Worm (Caenorhabditis elegans) whole organism, L1 larva: Measurements from ENCODE around the gene F42A9.8.

Experiments used
- Y116A8C.19 ChIP-seq: sonication (generic microtip); optimal IDR thresholded peaks from 2 replicates; lab custom pipeline; 2016; ENCODE audit warnings: missing compliant biosample characterization, missing genetic modification characterization, borderline replicate concordance
- alr-1 ChIP-seq: fragments of 200-800 bp; sonication (Bioruptor generic); optimal IDR thresholded peaks from 2 replicates; lab custom pipeline; 2018; ENCODE audit warnings: borderline replicate concordance, mild to moderate bottlenecking, missing genetic modification characterization, missing compliant biosample characterization
- ama-1 ChIP-seq: fragments of 150-350 bp; optimal IDR thresholded peaks from 2 replicates; lab custom pipeline; 2014
- blmp-1 ChIP-seq: fragments of 150-350 bp; optimal IDR thresholded peaks from 2 replicates; lab custom pipeline; 2014; ENCODE audit warnings: missing biosample characterization, missing genetic modification characterization
- ceh-63 ChIP-seq: fragments of 200-800 bp; sonication (Bioruptor generic); optimal IDR thresholded peaks from 2 replicates; lab custom pipeline; 2018; ENCODE audit warnings: mild to moderate bottlenecking, missing genetic modification characterization, missing compliant biosample characterization
- ceh-8 ChIP-seq: fragments of 200-800 bp; sonication (Bioruptor generic); optimal IDR thresholded peaks from 2 replicates; lab custom pipeline; 2018; ENCODE audit warnings: mild to moderate bottlenecking, missing genetic modification characterization, moderate library complexity, missing compliant biosample characterization
- ceh-90 ChIP-seq: sonication (generic microtip); optimal IDR thresholded peaks from 2 replicates; lab custom pipeline; 2016; ENCODE audit warnings: missing genetic modification characterization, missing compliant biosample characterization
- dsc-1 ChIP-seq: sonication (generic microtip); optimal IDR thresholded peaks from 2 replicates; lab custom pipeline; 2016; ENCODE audit warnings: mild to moderate bottlenecking, missing genetic modification characterization, missing compliant biosample characterization
- efl-3 ChIP-seq: fragments of 200-800 bp; sonication (Bioruptor generic); optimal IDR thresholded peaks from 2 replicates; lab custom pipeline; 2018; ENCODE audit warnings: mild to moderate bottlenecking, missing genetic modification characterization, missing compliant biosample characterization
- egl-13 ChIP-seq: sonication (generic microtip); optimal IDR thresholded peaks from 2 replicates; lab custom pipeline; 2016; ENCODE audit warnings: missing genotype, missing genetic modification reagents, missing genetic modification characterization, missing compliant biosample characterization
- egl-27 ChIP-seq, 2 experiments: fragments of 150-350 bp in 1 of 2; sonication (generic microtip); optimal IDR thresholded peaks; 3 replicates each; lab custom pipeline; 2017 to 2018; ENCODE audit warnings: missing biosample characterization in 2 of 2, missing genetic modification characterization in 2 of 2, missing genetic modification reagents in 2 of 2
- elt-2 ChIP-seq: sonication (generic microtip); optimal IDR thresholded peaks from 2 replicates; lab custom pipeline; 2016; ENCODE audit warnings: missing genetic modification characterization, mild to moderate bottlenecking, inconsistent platforms, missing compliant biosample characterization, missing genetic modification reagents
- fkh-10 ChIP-seq: sonication (generic microtip); optimal IDR thresholded peaks from 2 replicates; lab custom pipeline; 2017; ENCODE audit warnings: missing biosample characterization, missing genetic modification reagents, missing genetic modification characterization
- fkh-8 ChIP-seq: sonication (generic microtip); optimal IDR thresholded peaks from 2 replicates; lab custom pipeline; 2016; ENCODE audit warnings: mild to moderate bottlenecking, missing genetic modification characterization, missing compliant biosample characterization
- grh-1 ChIP-seq: fragments of 200-800 bp; sonication (Bioruptor generic); IDR thresholded peaks from 2 replicates; pipeline ENCODE4 v1.3.6; 2022; ENCODE audit warnings: missing genetic modification reagents, missing genetic modification characterization, missing compliant biosample characterization
- hlh-17 ChIP-seq: fragments of 200-800 bp; sonication (Bioruptor generic); optimal IDR thresholded peaks from 2 replicates; lab custom pipeline; 2018; ENCODE audit warnings: missing genetic modification characterization, mild to moderate bottlenecking, missing compliant biosample characterization, moderate library complexity, borderline replicate concordance
- irx-1 ChIP-seq: sonication (generic microtip); optimal IDR thresholded peaks from 2 replicates; lab custom pipeline; 2016; ENCODE audit warnings: missing genetic modification characterization, missing compliant biosample characterization
- isw-1 ChIP-seq: fragments of 200-800 bp; sonication (Bioruptor generic); IDR thresholded peaks from 2 replicates; pipeline ENCODE4 v1.3.6; 2022; ENCODE audit warnings: missing genetic modification characterization, missing compliant biosample characterization
- lin-13 ChIP-seq: fragments of 150-350 bp; optimal IDR thresholded peaks from 2 replicates; lab custom pipeline; 2014; ENCODE audit warnings: missing biosample characterization, missing genetic modification reagents, missing genetic modification characterization
- lin-14 ChIP-seq: fragments of 200-800 bp; sonication (Bioruptor generic); optimal IDR thresholded peaks from 2 replicates; lab custom pipeline; 2018; ENCODE audit warnings: mild to moderate bottlenecking, missing genetic modification characterization, moderate library complexity, missing compliant biosample characterization
- lin-15B ChIP-seq: fragments of 150-350 bp; sonication (generic microtip); optimal IDR thresholded peaks from 3 replicates; lab custom pipeline; 2014; ENCODE audit warnings: missing biosample characterization, missing genetic modification characterization
- lin-35 ChIP-seq, 2 experiments: fragments of 150-350 bp; optimal IDR thresholded peaks; 2 replicates each; lab custom pipeline; 2014; ENCODE audit warnings: missing biosample characterization in 2 of 2, missing genetic modification characterization in 2 of 2, missing genetic modification reagents in 2 of 2
- lin-39 ChIP-seq: fragments of 150-350 bp; optimal IDR thresholded peaks from 2 replicates; lab custom pipeline; 2014; ENCODE audit warnings: missing biosample characterization, missing genetic modification reagents, missing genetic modification characterization
- lir-3 ChIP-seq: sonication (generic microtip); optimal IDR thresholded peaks from 2 replicates; lab custom pipeline; 2016; ENCODE audit warnings: mild to moderate bottlenecking, missing genetic modification characterization, moderate library complexity, missing compliant biosample characterization; ENCODE audit not compliant: poor library complexity
- mab-9 ChIP-seq: fragments of 200-800 bp; sonication (Bioruptor generic); IDR thresholded peaks from 2 replicates; pipeline ENCODE4 v1.3.6; 2022; ENCODE audit warnings: missing genetic modification reagents, missing genetic modification characterization, missing compliant biosample characterization
- mdl-1 ChIP-seq, 2 experiments: fragments of 150-350 bp; optimal IDR thresholded peaks; 2 replicates each; lab custom pipeline; 2014 to 2017; ENCODE audit warnings: missing biosample characterization in 2 of 2, missing genetic modification characterization in 2 of 2, inconsistent platforms in 1 of 2
- mef-2 ChIP-seq: fragments of 150-350 bp; optimal IDR thresholded peaks from 2 replicates; lab custom pipeline; 2014; ENCODE audit warnings: missing biosample characterization, missing genetic modification characterization
- mep-1 ChIP-seq: fragments of 150-350 bp; optimal IDR thresholded peaks from 2 replicates; lab custom pipeline; 2014; ENCODE audit warnings: missing biosample characterization, missing genetic modification characterization
- nhr-20 ChIP-seq: sonication (generic microtip); optimal IDR thresholded peaks from 2 replicates; lab custom pipeline; 2016; ENCODE audit warnings: mild to moderate bottlenecking, missing genetic modification characterization, missing compliant biosample characterization
- nhr-28 ChIP-seq: fragments of 150-350 bp; optimal IDR thresholded peaks from 2 replicates; lab custom pipeline; 2014; ENCODE audit warnings: missing biosample characterization, missing genetic modification characterization
- nhr-47 ChIP-seq: sonication (generic microtip); optimal IDR thresholded peaks from 2 replicates; lab custom pipeline; 2016; ENCODE audit warnings: mild to moderate bottlenecking, missing genetic modification characterization, moderate library complexity, missing compliant biosample characterization
- nhr-90 ChIP-seq: sonication (generic microtip); optimal IDR thresholded peaks from 2 replicates; lab custom pipeline; 2016; ENCODE audit warnings: mild to moderate bottlenecking, missing genetic modification characterization, missing compliant biosample characterization; ENCODE audit not compliant: poor library complexity
- pqm-1 ChIP-seq: sonication (generic microtip); optimal IDR thresholded peaks from 3 replicates; lab custom pipeline; 2017; ENCODE audit warnings: missing biosample characterization, missing genetic modification characterization
- skn-1 ChIP-seq: fragments of 150-350 bp; optimal IDR thresholded peaks from 2 replicates; lab custom pipeline; 2014; ENCODE audit warnings: missing biosample characterization, missing genetic modification characterization
- snpc-4 ChIP-seq: fragments of 150-350 bp; optimal IDR thresholded peaks from 2 replicates; lab custom pipeline; 2014; ENCODE audit warnings: missing biosample characterization, missing genetic modification characterization
- swsn-7 ChIP-seq: sonication (generic microtip); optimal IDR thresholded peaks from 2 replicates; lab custom pipeline; 2016; ENCODE audit warnings: missing genetic modification characterization, missing compliant biosample characterization
- tlp-1 ChIP-seq: fragments of 150-350 bp; optimal IDR thresholded peaks from 2 replicates; lab custom pipeline; 2014; ENCODE audit warnings: missing biosample characterization, missing genetic modification characterization
- unc-30 ChIP-seq: sonication (generic microtip); optimal IDR thresholded peaks from 2 replicates; lab custom pipeline; 2017; ENCODE audit warnings: missing biosample characterization, missing genetic modification characterization
- unc-98 ChIP-seq: fragments of 200-800 bp; sonication (Bioruptor generic); IDR thresholded peaks from 2 replicates; pipeline ENCODE4 v1.3.6; 2022; ENCODE audit warnings: missing genetic modification characterization, missing compliant biosample characterization
- vab-15 ChIP-seq: sonication (generic microtip); optimal IDR thresholded peaks from 2 replicates; lab custom pipeline; 2017; ENCODE audit warnings: missing genotype, mild to moderate bottlenecking, missing genetic modification characterization, missing compliant biosample characterization
- xbp-1 ChIP-seq: sonication (generic microtip); optimal IDR thresholded peaks from 2 replicates; lab custom pipeline; 2016; ENCODE audit warnings: missing genetic modification characterization, missing compliant biosample characterization
- zag-1 ChIP-seq: fragments of 150-350 bp; optimal IDR thresholded peaks from 2 replicates; lab custom pipeline; 2014; ENCODE audit warnings: missing biosample characterization, missing genetic modification characterization
- zip-4 ChIP-seq: fragments of 200-800 bp; sonication (Bioruptor generic); optimal IDR thresholded peaks from 2 replicates; lab custom pipeline; 2018; ENCODE audit warnings: mild to moderate bottlenecking, missing genetic modification characterization, moderate library complexity, missing compliant biosample characterization

Gene F42A9.8

ce11 chrIV:8605217-8605616, 13.4 kb downstream of the F42A9.8 start (continued):
- TF ChIP-seq xbp-1 (tag; lab: Kevin White, UChicago) (no peak), isw-1 (GFP tag; lab: Robert Waterston, UW) (no peak), ama-1 (lab: Kevin White, UChicago) (no peak), egl-13 (tag; lab: Kevin White, UChicago) (no peak), unc-98 (GFP tag; lab: Robert Waterston, UW) (0 out of 2 replicates have a peak, but pooled peaks have one; percentile 10), nhr-28 (tag; lab: Kevin White, UChicago) (no peak), lin-13 (GFP tag; lab: Kevin White, UChicago) (no peak), zag-1 (tag; lab: Kevin White, UChicago) (no peak), mab-9 (GFP tag; lab: Robert Waterston, UW) (no peak), nhr-47 (tag; lab: Kevin White, UChicago) (peak; percentile 26), fkh-8 (tag; lab: Kevin White, UChicago) (no peak), lin-39 (tag; lab: Kevin White, UChicago) (peak; percentile 44), elt-2 (no peak), grh-1 (no peak), lin-35 (GFP tag; optimal IDR thresholded peaks at IDR 0.05; lab: Kevin White, UChicago) (no peak), skn-1 (no peak), mep-1 (tag; lab: Kevin White, UChicago) (no peak), unc-30 (tag; lab: Kevin White, UChicago) (no peak), snpc-4 (tag; lab: Kevin White, UChicago) (no peak), pqm-1 (tag; lab: Kevin White, UChicago) (no peak), dsc-1 (tag; lab: Kevin White, UChicago) (no peak), Y116A8C.19 (tag; lab: Kevin White, UChicago) (no peak), swsn-7 (tag; lab: Kevin White, UChicago) (peak; percentile 4), hlh-17 (GFP tag; lab: Kevin White, UChicago) (no peak), egl-27 (tag; optimal IDR thresholded peaks at IDR 0.05; lab: Kevin White, UChicago) (no peak), alr-1 (tag; lab: Kevin White, UChicago) (no peak), mdl-1 (tag; optimal IDR thresholded peaks at IDR 0.05; lab: Kevin White, UChicago) (no peak), lin-14 (GFP tag; lab: Kevin White, UChicago) (peak; percentile 79), irx-1 (tag; lab: Kevin White, UChicago) (no peak), ceh-90 (tag; lab: Kevin White, UChicago) (no peak), efl-3 (no peak), lir-3 (no peak), tlp-1 (tag; lab: Kevin White, UChicago) (no peak), lin-15B (tag; lab: Kevin White, UChicago) (no peak), ceh-8 (GFP tag; lab: Kevin White, UChicago) (no peak), vab-15 (no peak), blmp-1 (tag; lab: Kevin White, UChicago) (no peak), fkh-10 (GFP tag; lab: Kevin White, UChicago) (no peak), ceh-63 (GFP tag; lab: Kevin White, UChicago) (no peak), zip-4 (no peak), nhr-20 (tag; lab: Kevin White, UChicago) (peak; percentile 50), nhr-90 (tag; lab: Kevin White, UChicago) (no peak), mef-2 (tag; lab: Kevin White, UChicago) (peak; percentile 80)
